Fruit fly (Drosophila melanogaster): ENCODE measurements around the gene CG1271.

Gene CG1271

DNA sequence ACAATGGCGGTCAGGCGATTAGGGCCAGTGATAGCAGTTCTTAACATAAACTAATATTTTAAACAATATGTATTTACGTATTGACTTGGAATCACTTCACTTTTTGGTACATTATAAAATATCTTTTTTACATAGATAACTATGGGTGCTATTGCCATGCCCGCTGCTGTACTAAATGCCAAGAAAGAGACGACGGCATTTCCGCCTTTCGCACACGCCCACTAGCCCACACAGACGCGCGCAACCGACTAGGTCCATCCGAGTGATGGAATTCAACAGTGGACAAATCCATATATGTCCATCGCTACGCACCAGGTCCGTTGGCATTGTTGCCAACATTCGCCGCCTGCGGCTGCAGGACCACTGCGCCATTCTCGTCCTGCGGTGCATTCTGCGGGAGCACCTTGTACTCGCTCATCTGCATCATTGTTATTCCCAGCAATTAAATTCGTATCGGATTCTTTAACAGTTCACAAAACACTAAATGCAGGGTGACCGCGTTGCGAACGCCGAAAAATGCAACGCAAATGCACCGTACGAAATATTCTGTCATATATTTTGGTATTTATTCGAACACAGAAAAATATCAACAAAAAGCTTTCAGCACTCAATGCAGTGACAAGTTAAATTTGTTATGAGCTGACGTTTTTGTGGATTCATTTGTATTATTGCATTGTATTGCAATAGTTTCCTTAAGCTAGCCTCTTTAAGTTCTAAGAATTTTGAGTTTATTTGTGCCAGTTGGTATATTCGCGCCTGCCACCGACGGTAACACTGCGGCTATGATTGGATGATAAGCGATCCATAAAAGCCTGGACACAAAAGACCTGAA lies 5.8 kb upstream of the CG1271 start, which contains the start of the genes scramb2 and Sk2 (continued):
- TF ChIP-seq zen (tag; optimal IDR thresholded peaks at IDR 0.05) (peak; percentile 86), CG2120 (GFP tag; optimal IDR thresholded peaks at IDR 0.05) (peak; percentile 91), gfzf (GFP tag; optimal IDR thresholded peaks at IDR 0.05) (peak; percentile 97), CG1603 (tag; optimal IDR thresholded peaks at IDR 0.05) (peak; percentile 90), ato (GFP tag; IDR thresholded peaks at IDR 0.05; ENCODE audit: partially characterized antibody) (no peak), CG10462 (GFP tag; optimal IDR thresholded peaks at IDR 0.05) (peak; percentile 87), crp (GFP tag; optimal IDR thresholded peaks at IDR 0.05) (peak in 1 of 2 experiments; percentile 59), Sox102F (GFP tag; optimal IDR thresholded peaks at IDR 0.05) (peak; percentile 95), CG13775 (GFP tag; optimal IDR thresholded peaks at IDR 0.05) (peak; percentile 90), eyg (GFP tag; optimal IDR thresholded peaks at IDR 0.05) (peak; percentile 73), p53 (GFP tag; optimal IDR thresholded peaks at IDR 0.05) (no peak), dm (GFP tag; optimal IDR thresholded peaks at IDR 0.05) (peak; percentile 55), CG31224 (GFP tag; IDR thresholded peaks at IDR 0.05) (peak; percentile 86), crol (GFP tag; IDR thresholded peaks at IDR 0.05) (peak; percentile 37; the same call in 1 of the 2 replicates), Rfx (GFP tag; IDR thresholded peaks at IDR 0.05) (peak; percentile 96), NC2β (GFP tag; optimal IDR thresholded peaks at IDR 0.05) (peak; percentile 80), oc (tag; optimal IDR thresholded peaks at IDR 0.05) (peak; percentile 92), lilli (GFP tag; optimal IDR thresholded peaks at IDR 0.05) (peak; percentile 93), CG1529 (GFP tag; optimal IDR thresholded peaks at IDR 0.05) (peak; percentile 93), bcd (GFP tag; optimal IDR thresholded peaks at IDR 0.05) (peak; percentile 95), psq (GFP tag; optimal IDR thresholded peaks at IDR 0.05) (peak; percentile 78), org-1 (GFP tag; optimal IDR thresholded peaks at IDR 0.05) (peak; percentile 92), sens-2 (GFP tag; IDR thresholded peaks at IDR 0.05) (peak; percentile 94), gce (GFP tag; IDR thresholded peaks at IDR 0.05) (peak; percentile 92), Ets97D (GFP tag; optimal IDR thresholded peaks at IDR 0.05) (peak; percentile 60), Drgx (GFP tag; IDR thresholded peaks at IDR 0.05) (peak; percentile 98), CG7928 (GFP tag; optimal IDR thresholded peaks at IDR 0.05) (peak; percentile 73), Asciz (GFP tag; optimal IDR thresholded peaks at IDR 0.05) (peak; percentile 95), Hr51 (GFP tag; optimal IDR thresholded peaks at IDR 0.05) (peak; percentile 83 to 96), CG11456 (GFP tag; IDR thresholded peaks at IDR 0.05) (peak; percentile 96), CG13123 (GFP tag; optimal IDR thresholded peaks at IDR 0.05) (peak; percentile 81), Awh (GFP tag; IDR thresholded peaks at IDR 0.05) (peak; percentile 96), klu (GFP tag; IDR thresholded peaks at IDR 0.05) (peak; percentile 89), sima (GFP tag; optimal IDR thresholded peaks at IDR 0.05) (peak; percentile 51), fd96Cb (tag; optimal IDR thresholded peaks at IDR 0.05) (peak; percentile 94), CG7963 (GFP tag; IDR thresholded peaks at IDR 0.05; ENCODE audit: partially characterized antibody) (no peak), br (optimal IDR thresholded peaks at IDR 0.05) (no peak), CG17912 (GFP tag; optimal IDR thresholded peaks at IDR 0.05) (peak; percentile 85), Kr (GFP tag; optimal IDR thresholded peaks at IDR 0.05) (no peak), CG5953 (GFP tag; IDR thresholded peaks at IDR 0.05) (peak; percentile 94), CG32767 (GFP tag; IDR thresholded peaks at IDR 0.05) (peak; percentile 88), Dip2 (GFP tag; IDR thresholded peaks at IDR 0.05) (peak; percentile 55; the same call in 1 of the 2 replicates), CG30020 (tag; optimal IDR thresholded peaks at IDR 0.05) (peak; percentile 61), CG10209 (GFP tag; optimal IDR thresholded peaks at IDR 0.05) (peak; percentile 95), cad (GFP tag; optimal IDR thresholded peaks at IDR 0.05) (no peak), Chrac-16 (GFP tag; optimal IDR thresholded peaks at IDR 0.05) (peak; percentile 92), Med (GFP tag) (peak; percentile 98), Nf-YA (GFP tag; IDR thresholded peaks at IDR 0.05) (peak; percentile 91), toy (GFP tag; IDR thresholded peaks at IDR 0.05) (peak; percentile 87)
